Worm (Caenorhabditis elegans) whole organism, late embryonic: ENCODE measurements around the gene F36D3.5.

Experiments
- K09A11.1 ChIP-seq: sonication (generic microtip); optimal IDR thresholded peaks from 2 replicates; lab custom pipeline; 2017; ENCODE audit warnings: antibody characterized with exemption, mild to moderate bottlenecking, missing genetic modification characterization, missing compliant biosample characterization; ENCODE audit not compliant: insufficient read depth
- ceh-18 ChIP-seq: sonication (generic microtip); optimal IDR thresholded peaks from 2 replicates; lab custom pipeline; 2016; ENCODE audit warnings: missing genetic modification characterization, missing compliant biosample characterization
- ceh-30 ChIP-seq: fragments of 150-350 bp; optimal IDR thresholded peaks from 2 replicates; lab custom pipeline; 2014; ENCODE audit warnings: missing biosample characterization, missing genetic modification characterization
- ceh-48 ChIP-seq: sonication (generic microtip); optimal IDR thresholded peaks from 2 replicates; lab custom pipeline; 2016; ENCODE audit warnings: missing genetic modification characterization, inconsistent platforms, missing compliant biosample characterization
- ceh-9 ChIP-seq: sonication (generic microtip); optimal IDR thresholded peaks from 2 replicates; lab custom pipeline; 2016; ENCODE audit warnings: mild to moderate bottlenecking, missing genetic modification characterization, inconsistent platforms, missing compliant biosample characterization
- hlh-30 ChIP-seq: sonication (generic microtip); optimal IDR thresholded peaks from 2 replicates; lab custom pipeline; 2017; ENCODE audit warnings: antibody characterized with exemption, missing genetic modification characterization, missing compliant biosample characterization; ENCODE audit not compliant: insufficient read depth
- pha-4 ChIP-seq: fragments of 150-350 bp; optimal IDR thresholded peaks from 2 replicates; lab custom pipeline; 2018; ENCODE audit warnings: missing biosample characterization, missing genetic modification reagents, missing genetic modification characterization
- pros-1 ChIP-seq: fragments of 150-350 bp; optimal IDR thresholded peaks from 2 replicates; lab custom pipeline; 2014; ENCODE audit warnings: missing biosample characterization, missing genetic modification reagents, missing genetic modification characterization
- syd-9 ChIP-seq: sonication (generic microtip); optimal IDR thresholded peaks from 2 replicates; lab custom pipeline; 2016; ENCODE audit warnings: mild to moderate bottlenecking, missing genetic modification characterization, moderate library complexity, missing compliant biosample characterization
- unc-42 ChIP-seq: sonication (generic microtip); optimal IDR thresholded peaks from 2 replicates; lab custom pipeline; 2016; ENCODE audit warnings: missing genotype, missing genetic modification characterization, missing compliant biosample characterization
- unc-86 ChIP-seq: sonication (generic microtip); optimal IDR thresholded peaks from 2 replicates; lab custom pipeline; 2016; ENCODE audit warnings: missing genetic modification characterization, missing compliant biosample characterization

DNA sequence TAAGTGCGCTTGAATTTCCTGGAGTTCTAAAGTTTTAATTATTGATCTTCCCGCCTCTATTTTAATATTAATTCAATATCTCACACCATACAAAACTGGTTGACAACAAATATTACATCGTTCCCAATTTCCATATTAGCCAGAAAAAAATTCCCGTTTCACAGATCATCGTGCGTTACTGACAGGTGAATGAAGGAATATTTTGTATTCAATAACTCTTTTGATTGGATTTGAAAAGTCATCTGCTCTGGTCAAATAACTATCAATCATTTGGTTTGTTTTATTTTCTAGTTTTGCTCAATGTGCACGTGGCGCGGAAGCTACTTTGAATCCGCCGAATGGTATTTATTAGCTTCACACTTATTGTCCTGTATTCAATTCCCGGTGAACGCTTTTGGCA lies 31.4 kb downstream of the F36D3.5 start, which contains the start of gene srh-139:
- no peak for TF ChIP-seq ceh-30 (tag; lab: Kevin White, UChicago)
- no peak for TF ChIP-seq hlh-30 (tag; lab: Kevin White, UChicago)
- TF ChIP-seq unc-42 (tag; lab: Kevin White, UChicago) = no peak
- TF ChIP-seq pros-1 (tag; lab: Kevin White, UChicago) = no peak
- TF ChIP-seq pha-4 (tag; lab: Kevin White, UChicago) = no peak
- TF ChIP-seq ceh-9 (tag; lab: Kevin White, UChicago) = no peak
- TF ChIP-seq ceh-48 (tag; lab: Kevin White, UChicago) = no peak
- TF ChIP-seq unc-86 (tag; lab: Kevin White, UChicago) = no peak
- TF ChIP-seq K09A11.1 (tag; lab: Kevin White, UChicago) = no peak
- TF ChIP-seq ceh-18 = no peak
- TF ChIP-seq syd-9 (tag; lab: Kevin White, UChicago) = no peak
